Fruit fly (Drosophila melanogaster) whole organism, embryonic: ENCODE data around the gene TBC1D16.

Experiments
- Abd-B ChIP-seq: fragments of 200-800 bp; sonication (Bioruptor generic); optimal IDR thresholded peaks from 2 replicates; lab custom pipeline; 2018; ENCODE audit warnings: missing biosample characterization, mild to moderate bottlenecking, missing genetic modification characterization, moderate library complexity
- B-H2 ChIP-seq: fragments of 200-800 bp; sonication (Bioruptor generic); optimal IDR thresholded peaks from 2 replicates; lab custom pipeline; 2018; ENCODE audit warnings: missing biosample characterization, mild to moderate bottlenecking, missing genetic modification characterization
- Blimp-1 ChIP-seq: fragments of 200-800 bp; sonication (Bioruptor generic); optimal IDR thresholded peaks from 3 replicates; lab custom pipeline; 2018; ENCODE audit warnings: missing biosample characterization, missing genetic modification characterization, mild to moderate bottlenecking, moderate library complexity, missing genetic modification reagents
- CG10209 ChIP-seq: fragments of 200-800 bp; sonication (Bioruptor generic); optimal IDR thresholded peaks from 3 replicates; lab custom pipeline; 2017; ENCODE audit warnings: missing biosample characterization, mild to moderate bottlenecking, missing genetic modification characterization, missing genetic modification reagents
- CG11696 ChIP-seq: fragments of 200-800 bp; sonication (Bioruptor generic); IDR thresholded peaks from 2 replicates; pipeline ENCODE4 v1.3.6; 2022; ENCODE audit warnings: missing biosample characterization, missing genetic modification characterization
- CG12942 ChIP-seq: fragments of 200-800 bp; sonication (Bioruptor generic); optimal IDR thresholded peaks from 3 replicates; lab custom pipeline; 2016; ENCODE audit warnings: missing biosample characterization, missing genetic modification characterization
- CG17385 ChIP-seq: fragments of 200-800 bp; sonication (Bioruptor generic); optimal IDR thresholded peaks from 3 replicates; lab custom pipeline; 2018; ENCODE audit warnings: missing biosample characterization, mild to moderate bottlenecking, missing genetic modification characterization
- CG17829 ChIP-seq: fragments of 200-800 bp; optimal IDR thresholded peaks from 2 replicates; lab custom pipeline; 2019; ENCODE audit warnings: missing biosample characterization, mild to moderate bottlenecking, missing genetic modification characterization, moderate library complexity
- CG30020 ChIP-seq: fragments of 200-800 bp; optimal IDR thresholded peaks from 2 replicates; lab custom pipeline; 2019; ENCODE audit warnings: missing biosample characterization, mild to moderate bottlenecking, missing genetic modification characterization, moderate library complexity
- CG30431 ChIP-seq: fragments of 200-800 bp; sonication (Bioruptor generic); optimal IDR thresholded peaks from 2 replicates; lab custom pipeline; 2017; ENCODE audit warnings: missing biosample characterization, missing genetic modification characterization
- CG43689 ChIP-seq: fragments of 200-800 bp; sonication (Bioruptor generic); IDR thresholded peaks from 2 replicates; pipeline ENCODE4 v1.3.6; 2022; ENCODE audit warnings: missing biosample characterization, missing genetic modification characterization
- CG4707 ChIP-seq: fragments of 200-800 bp; sonication (Bioruptor generic); optimal IDR thresholded peaks from 2 replicates; lab custom pipeline; 2018; ENCODE audit warnings: missing biosample characterization, mild to moderate bottlenecking, missing genetic modification characterization, moderate library complexity
- CG6765 ChIP-seq: fragments of 200-800 bp; sonication (Bioruptor generic); optimal IDR thresholded peaks from 3 replicates; lab custom pipeline; 2017; ENCODE audit warnings: missing biosample characterization, mild to moderate bottlenecking, missing genetic modification characterization
- CG8944 ChIP-seq: fragments of 200-800 bp; sonication (Bioruptor generic); optimal IDR thresholded peaks from 3 replicates; lab custom pipeline; 2016; ENCODE audit warnings: missing biosample characterization, missing genetic modification characterization
- CG9437 ChIP-seq: fragments of 200-800 bp; sonication (Bioruptor generic); optimal IDR thresholded peaks from 2 replicates; lab custom pipeline; 2018; ENCODE audit warnings: missing biosample characterization, mild to moderate bottlenecking, missing genetic modification characterization
- CG9727 ChIP-seq: fragments of 200-800 bp; sonication (Bioruptor generic); optimal IDR thresholded peaks from 3 replicates; lab custom pipeline; 2017; ENCODE audit warnings: missing biosample characterization, mild to moderate bottlenecking, missing genetic modification characterization
- Dip3 ChIP-seq: fragments of 200-800 bp; sonication (Bioruptor generic); optimal IDR thresholded peaks from 3 replicates; lab custom pipeline; 2016; ENCODE audit warnings: missing biosample characterization, missing genetic modification characterization
- Drgx ChIP-seq: fragments of 200-800 bp; sonication (Bioruptor generic); IDR thresholded peaks from 2 replicates; pipeline ENCODE4 v1.3.6; 2022; ENCODE audit warnings: missing biosample characterization, missing genetic modification characterization
- E2f2 ChIP-seq: fragments of 200-800 bp; sonication (Bioruptor generic); IDR thresholded peaks from 2 replicates; pipeline ENCODE4 v1.3.6; 2022; ENCODE audit warnings: missing biosample characterization, missing genetic modification characterization
- Fer3 ChIP-seq: fragments of 200-800 bp; sonication (Bioruptor generic); optimal IDR thresholded peaks from 2 replicates; lab custom pipeline; 2018; ENCODE audit warnings: missing biosample characterization, mild to moderate bottlenecking, missing genetic modification characterization, moderate library complexity
- Hey ChIP-seq: fragments of 200-800 bp; sonication (Bioruptor generic); optimal IDR thresholded peaks from 3 replicates; lab custom pipeline; 2018; ENCODE audit warnings: missing biosample characterization, mild to moderate bottlenecking, missing genetic modification characterization
- Hr51 ChIP-seq, 2 experiments: fragments of 200-800 bp; sonication (Bioruptor generic); optimal IDR thresholded peaks; 2 replicates in 1 of 2; 3 replicates in 1 of 2; lab custom pipeline; 2016 to 2018; ENCODE audit warnings: missing biosample characterization in 2 of 2, missing genetic modification characterization in 2 of 2, mild to moderate bottlenecking in 1 of 2, moderate library complexity in 1 of 2
- MESR4 ChIP-seq: fragments of 200-800 bp; sonication (Bioruptor generic); optimal IDR thresholded peaks from 2 replicates; lab custom pipeline; 2018; ENCODE audit warnings: missing biosample characterization, mild to moderate bottlenecking, missing genetic modification characterization, moderate library complexity
- Max ChIP-seq: fragments of 200-800 bp; sonication (Bioruptor generic); optimal IDR thresholded peaks from 2 replicates; lab custom pipeline; 2016; ENCODE audit warnings: missing biosample characterization, mild to moderate bottlenecking, missing genetic modification characterization
- Meics ChIP-seq: fragments of 200-800 bp; sonication (Bioruptor generic); optimal IDR thresholded peaks from 2 replicates; lab custom pipeline; 2017; ENCODE audit warnings: missing biosample characterization, mild to moderate bottlenecking, missing genetic modification characterization
- Nf-YB ChIP-seq: fragments of 200-800 bp; sonication (Bioruptor generic); optimal IDR thresholded peaks from 3 replicates; lab custom pipeline; 2019; ENCODE audit warnings: missing biosample characterization, mild to moderate bottlenecking, missing genetic modification characterization, moderate library complexity
- Optix ChIP-seq: fragments of 200-800 bp; sonication (Bioruptor generic); IDR thresholded peaks from 3 replicates; pipeline ENCODE4 v1.3.6; 2022; ENCODE audit warnings: missing biosample characterization, missing genetic modification characterization
- Six4 ChIP-seq: fragments of 200-800 bp; sonication (Bioruptor generic); optimal IDR thresholded peaks from 2 replicates; lab custom pipeline; 2016; ENCODE audit warnings: missing biosample characterization, missing genetic modification characterization
- Sox100B ChIP-seq: fragments of 200-800 bp; sonication (Bioruptor generic); optimal IDR thresholded peaks from 3 replicates; lab custom pipeline; 2018; ENCODE audit warnings: missing biosample characterization, mild to moderate bottlenecking, missing genetic modification characterization
- Sry-β ChIP-seq: fragments of 200-800 bp; sonication (Bioruptor generic); optimal IDR thresholded peaks from 2 replicates; lab custom pipeline; 2018; ENCODE audit warnings: missing biosample characterization, mild to moderate bottlenecking, missing genetic modification characterization, moderate library complexity
- Taf1 ChIP-seq: fragments of 200-800 bp; sonication (Bioruptor generic); IDR thresholded peaks from 2 replicates; pipeline ENCODE4 v1.3.6; 2022; ENCODE audit warnings: missing biosample characterization, missing genetic modification characterization
- Xrp1 ChIP-seq: fragments of 200-800 bp; sonication (Bioruptor generic); IDR thresholded peaks from 2 replicates; pipeline ENCODE4 v1.3.6; 2022; ENCODE audit warnings: missing biosample characterization, missing genetic modification characterization
- bsh ChIP-seq, 2 experiments: fragments of 200-800 bp; sonication (Bioruptor generic); optimal IDR thresholded peaks; 2 replicates each; lab custom pipeline; 2017 to 2018; ENCODE audit warnings: mild to moderate bottlenecking in 2 of 2, missing biosample characterization in 2 of 2, missing genetic modification characterization in 2 of 2, moderate library complexity in 1 of 2
- caup ChIP-seq: fragments of 200-800 bp; sonication (Bioruptor generic); optimal IDR thresholded peaks from 3 replicates; lab custom pipeline; 2017; ENCODE audit warnings: missing biosample characterization, mild to moderate bottlenecking, missing genetic modification characterization, moderate library complexity; ENCODE audit not compliant: severe bottlenecking
- cg ChIP-seq: fragments of 200-800 bp; sonication (Bioruptor generic); optimal IDR thresholded peaks from 3 replicates; lab custom pipeline; 2019; ENCODE audit warnings: missing biosample characterization, mild to moderate bottlenecking, missing genetic modification characterization, moderate library complexity
- ci ChIP-seq: fragments of 200-800 bp; sonication (Bioruptor generic); IDR thresholded peaks from 3 replicates; pipeline ENCODE4 v1.3.6; 2022; ENCODE audit warnings: missing biosample characterization, missing genetic modification characterization
- crol ChIP-seq: fragments of 200-800 bp; sonication (Bioruptor generic); IDR thresholded peaks from 2 replicates; pipeline ENCODE4 v1.3.6; 2022; ENCODE audit warnings: missing biosample characterization, missing genetic modification characterization
- danr ChIP-seq: fragments of 200-800 bp; sonication (Bioruptor generic); IDR thresholded peaks from 2 replicates; pipeline ENCODE4 v1.3.6; 2022; ENCODE audit warnings: missing biosample characterization, missing genetic modification characterization
- ewg ChIP-seq: fragments of 200-800 bp; sonication (Bioruptor generic); optimal IDR thresholded peaks from 3 replicates; lab custom pipeline; 2017; ENCODE audit warnings: mild to moderate bottlenecking, missing biosample characterization, missing genetic modification reagents, missing genetic modification characterization
- hbn ChIP-seq: fragments of 200-800 bp; sonication (Bioruptor generic); IDR thresholded peaks from 2 replicates; pipeline ENCODE4 v1.3.6; 2022; ENCODE audit warnings: missing biosample characterization, missing genetic modification characterization; ENCODE audit not compliant: partially characterized antibody
- lov ChIP-seq, 2 experiments: fragments of 200-800 bp in 1 of 2; fragments of >200 bp in 1 of 2; sonication (Bioruptor generic) in 1 of 2; IDR thresholded peaks in 1 of 2; optimal IDR thresholded peaks in 1 of 2; 2 replicates in 1 of 2; 3 replicates in 1 of 2; pipeline versions ENCODE4 v1.3.6 to Lab custom; 2017 to 2022; ENCODE audit warnings: missing biosample characterization in 1 of 2, missing genetic modification characterization in 1 of 2
- pan ChIP-seq, 4 experiments: fragments of >200 bp in 3 of 4; fragments of 200-800 bp in 1 of 4; sonication (Bioruptor generic) in 1 of 4; optimal IDR thresholded peaks in 3 of 4; IDR thresholded peaks in 1 of 4; 2 replicates each; pipeline versions ENCODE4 v1.3.6 to Lab custom; 2017 to 2022; ENCODE audit warnings: missing biosample characterization in 2 of 4, missing genetic modification characterization in 2 of 4, mixed read lengths in 1 of 4
- ranshi ChIP-seq: fragments of 200-800 bp; sonication (Bioruptor generic); IDR thresholded peaks from 2 replicates; pipeline ENCODE4 v1.3.6; 2022; ENCODE audit warnings: missing biosample characterization, missing genetic modification characterization
- salm ChIP-seq: fragments of 200-800 bp; sonication (Bioruptor generic); optimal IDR thresholded peaks from 2 replicates; lab custom pipeline; 2018; ENCODE audit warnings: missing biosample characterization, mild to moderate bottlenecking, missing genetic modification characterization
- ssp ChIP-seq: fragments of 200-800 bp; sonication (Bioruptor generic); IDR thresholded peaks from 2 replicates; pipeline ENCODE4 v1.3.6; 2022; ENCODE audit warnings: missing biosample characterization, missing genetic modification characterization
- tio ChIP-seq: fragments of 200-800 bp; sonication (Bioruptor generic); optimal IDR thresholded peaks from 2 replicates; lab custom pipeline; 2017; ENCODE audit warnings: missing biosample characterization, missing genetic modification characterization, inconsistent platforms
- z ChIP-seq: fragments of 200-800 bp; sonication (Bioruptor generic); IDR thresholded peaks from 3 replicates; pipeline ENCODE4 v1.3.6; 2022; ENCODE audit warnings: missing biosample characterization, missing genetic modification characterization

TBC1D16 gene

dm6 chr2L:10442048-10442790 lies 6.8 kb upstream of the TBC1D16 start, which contains the start of gene loh (continued):
- TF ChIP-seq Sox100B (GFP tag; lab: Kevin White, UChicago) = peak; percentile 85
- TF ChIP-seq Drgx (GFP tag; lab: Robert Waterston, UW) = no peak
- peak; percentile 65; the same call in 2 of the 3 replicates for TF ChIP-seq ci (GFP tag; lab: Robert Waterston, UW)
- peak; percentile 49 for TF ChIP-seq Nf-YB (GFP tag; lab: Kevin White, UChicago)
- no peak for TF ChIP-seq Meics (GFP tag; lab: Kevin White, UChicago)
- no peak for TF ChIP-seq CG8944 (GFP tag; lab: Kevin White, UChicago)
- TF ChIP-seq bsh (GFP tag; optimal IDR thresholded peaks at IDR 0.05; lab: Kevin White, UChicago) = peak in 1 of 2 experiments; percentile 63
- TF ChIP-seq danr (GFP tag; lab: Robert Waterston, UW) = peak; percentile 36; the same call in 1 of the 2 replicates
- TF ChIP-seq Six4 (GFP tag; lab: Kevin White, UChicago) = peak; percentile 56
- TF ChIP-seq CG9437 = peak; percentile 76
- TF ChIP-seq E2f2 (GFP tag; lab: Robert Waterston, UW) = peak; percentile 30; the same call in 1 of the 2 replicates
- no peak for TF ChIP-seq caup
- 0 out of 3 replicates have a peak, but pooled peaks have one; percentile 12 for TF ChIP-seq z (GFP tag; lab: Robert Waterston, UW)
- 0 out of 2 replicates have a peak, but pooled peaks have one; percentile 26 for TF ChIP-seq Taf1
- TF ChIP-seq Dip3 (GFP tag; lab: Kevin White, UChicago) = no peak
- TF ChIP-seq Sry-β (GFP tag; lab: Kevin White, UChicago) = peak; percentile 30
- TF ChIP-seq CG11696 = peak; percentile 75
- peak; percentile 45 for TF ChIP-seq Max (GFP tag; lab: Kevin White, UChicago)
- no peak for TF ChIP-seq Fer3 (tag; lab: Kevin White, UChicago)
- no peak for TF ChIP-seq CG30431 (GFP tag; lab: Kevin White, UChicago)
- no peak for TF ChIP-seq Blimp-1 (GFP tag; lab: Kevin White, UChicago)
- no peak for TF ChIP-seq Abd-B (GFP tag; lab: Kevin White, UChicago)
- TF ChIP-seq CG9727 (GFP tag; lab: Kevin White, UChicago) = peak; percentile 68
- peak; percentile 55 for TF ChIP-seq tio
- peak; percentile 77; the same call in 1 of the 2 replicates for TF ChIP-seq crol (GFP tag; lab: Robert Waterston, UW)
- TF ChIP-seq MESR4 (GFP tag; lab: Kevin White, UChicago) = no peak
- no peak for TF ChIP-seq lov (optimal IDR thresholded peaks at IDR 0.05; lab: Kevin White, UChicago)
- 0 out of 3 replicates have a peak, but pooled peaks have one; percentile 15 for TF ChIP-seq lov (GFP tag; IDR thresholded peaks at IDR 0.05; lab: Robert Waterston, UW)
- no peak for TF ChIP-seq CG43689
- TF ChIP-seq CG17385 (GFP tag; lab: Kevin White, UChicago) = peak; percentile 65
- peak; percentile 50 for TF ChIP-seq ewg (GFP tag; lab: Kevin White, UChicago)
- peak; percentile 3 for TF ChIP-seq cg
- TF ChIP-seq Optix = no peak
- peak; percentile 23 for TF ChIP-seq CG6765 (GFP tag; lab: Kevin White, UChicago)
- peak; percentile 65 for TF ChIP-seq CG17829 (tag; lab: Kevin White, UChicago)
- peak; percentile 46 for TF ChIP-seq salm (tag; lab: Kevin White, UChicago)
- no peak for TF ChIP-seq CG4707 (GFP tag; lab: Kevin White, UChicago)
- TF ChIP-seq ranshi = no peak
- TF ChIP-seq pan (optimal IDR thresholded peaks at IDR 0.05; lab: Kevin White, UChicago) = no peak
- peak in 1 of 2 experiments; percentile 38 for TF ChIP-seq pan (GFP tag; optimal IDR thresholded peaks at IDR 0.05 in 1 of 2, IDR thresholded peaks at IDR 0.05 in 1 of 2)
- TF ChIP-seq Hr51 (GFP tag; optimal IDR thresholded peaks at IDR 0.05; lab: Kevin White, UChicago) = peak in 1 of 2 experiments; percentile 79
- peak; percentile 38 for TF ChIP-seq CG30020
- TF ChIP-seq ssp (GFP tag; lab: Robert Waterston, UW) = no peak
- peak; percentile 67 for TF ChIP-seq CG10209 (GFP tag; lab: Kevin White, UChicago)
- no peak for TF ChIP-seq Hey (tag; lab: Kevin White, UChicago)
- no peak for TF ChIP-seq CG12942 (GFP tag; lab: Kevin White, UChicago)
- no peak for TF ChIP-seq hbn (GFP tag; lab: Robert Waterston, UW)
- TF ChIP-seq Xrp1 = peak; percentile 57; the same call in 1 of the 2 replicates
- TF ChIP-seq B-H2 (GFP tag; lab: Kevin White, UChicago) = no peak
